Worm (Caenorhabditis elegans) whole organism, mixed stage, embryonic: ENCODE data around the gene cul-3.

Experiments
- blmp-1 ChIP-seq: fragments of 150-350 bp; optimal IDR thresholded peaks from 2 replicates; lab custom pipeline; 2014; ENCODE audit warnings: missing biosample characterization, missing genetic modification characterization
- ces-1 ChIP-seq: fragments of 150-350 bp; optimal IDR thresholded peaks from 2 replicates; lab custom pipeline; 2014; ENCODE audit warnings: missing biosample characterization, missing genetic modification reagents, missing genetic modification characterization
- elt-1 ChIP-seq: sonication (generic microtip); optimal IDR thresholded peaks from 2 replicates; lab custom pipeline; 2017; ENCODE audit warnings: missing genetic modification characterization, mild to moderate bottlenecking, missing compliant biosample characterization, antibody characterized with exemption, moderate library complexity, borderline replicate concordance; ENCODE audit not compliant: insufficient read depth
- lin-13 ChIP-seq: fragments of 150-350 bp; optimal IDR thresholded peaks from 2 replicates; lab custom pipeline; 2014; ENCODE audit warnings: missing biosample characterization, missing genetic modification characterization
- mls-2 ChIP-seq: sonication (generic microtip); optimal IDR thresholded peaks from 2 replicates; lab custom pipeline; 2016; ENCODE audit warnings: mild to moderate bottlenecking, missing genetic modification characterization, moderate library complexity, missing compliant biosample characterization
- nhr-237 ChIP-seq: fragments of 150-350 bp; optimal IDR thresholded peaks from 2 replicates; lab custom pipeline; 2014; ENCODE audit warnings: missing biosample characterization, missing genetic modification characterization
- nhr-76 ChIP-seq: sonication (generic microtip); optimal IDR thresholded peaks from 2 replicates; lab custom pipeline; 2017; ENCODE audit warnings: missing biosample characterization, missing genetic modification characterization
- pha-4 ChIP-seq: fragments of 150-350 bp; optimal IDR thresholded peaks from 2 replicates; lab custom pipeline; 2018; ENCODE audit warnings: missing biosample characterization, missing genetic modification reagents, missing genetic modification characterization
- snpc-4 ChIP-seq: fragments of 150-350 bp; optimal IDR thresholded peaks from 2 replicates; lab custom pipeline; 2014; ENCODE audit warnings: missing biosample characterization, missing genetic modification characterization
- zip-8 ChIP-seq: fragments of 150-350 bp; optimal IDR thresholded peaks from 2 replicates; lab custom pipeline; 2014; ENCODE audit warnings: missing biosample characterization, missing genetic modification characterization
- ztf-11 ChIP-seq: fragments of 150-350 bp; optimal IDR thresholded peaks from 2 replicates; lab custom pipeline; 2014; ENCODE audit warnings: missing biosample characterization, missing genetic modification characterization

- TF ChIP-seq pha-4 (tag; lab: Kevin White, UChicago) = no peak
- TF ChIP-seq ces-1 (GFP tag; lab: Kevin White, UChicago) = no peak
- no peak for TF ChIP-seq snpc-4 (tag; lab: Kevin White, UChicago)
- no peak for TF ChIP-seq mls-2 (tag; lab: Kevin White, UChicago)
- no peak for TF ChIP-seq zip-8 (tag; lab: Kevin White, UChicago)
- no peak for TF ChIP-seq ztf-11 (tag; lab: Kevin White, UChicago)
- no peak for TF ChIP-seq elt-1 (tag; lab: Kevin White, UChicago)
- no peak for TF ChIP-seq nhr-237 (tag; lab: Kevin White, UChicago)
- no peak for TF ChIP-seq lin-13 (tag; lab: Kevin White, UChicago)
- no peak for TF ChIP-seq blmp-1 (tag; lab: Kevin White, UChicago)
- no peak for TF ChIP-seq nhr-76 (tag; lab: Kevin White, UChicago)
Measured at ce11 chrV:206814-207213, 29.6 kb downstream of the cul-3 start.
